Worm (Caenorhabditis elegans): ENCODE results near the gene C05B5.17.

DNA sequence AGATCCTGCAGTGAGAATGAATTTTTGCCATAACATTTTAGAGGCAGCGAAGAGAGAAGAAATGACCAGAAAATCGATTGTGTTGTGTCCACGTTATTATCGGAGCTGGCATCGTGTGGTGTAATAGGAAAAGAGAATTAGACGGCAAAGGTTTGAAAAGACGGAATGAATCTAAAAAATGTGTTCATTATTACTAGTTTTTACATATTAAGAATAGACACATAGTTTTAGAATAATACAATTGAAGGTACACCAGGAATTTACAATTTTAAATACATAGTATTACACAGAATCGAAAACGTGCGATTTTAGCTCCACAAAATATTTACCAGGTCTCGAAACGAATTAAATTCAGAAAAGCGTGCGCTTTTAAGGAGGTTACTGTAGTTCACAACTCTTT lies 48.9 kb downstream of the C05B5.17 start, which contains the start of gene K03H1.13:
- TF ChIP-seq nhr-25 (tag; optimal IDR thresholded peaks at IDR 0.05) (no peak), unc-39 (tag; optimal IDR thresholded peaks at IDR 0.05) (no peak)
